Fruit fly (Drosophila melanogaster) whole organism, pupa: ENCODE data around the gene CG12725.

ENCODE experiments used
- CG10348 ChIP-seq: fragments of 200-800 bp; sonication (Bioruptor generic); IDR thresholded peaks from 2 replicates; pipeline ENCODE4 v1.3.6; 2022; ENCODE audit warnings: missing biosample characterization, missing genetic modification characterization
- CG12605 ChIP-seq: fragments of 200-800 bp; sonication (Bioruptor generic); IDR thresholded peaks from 2 replicates; pipeline ENCODE4 v1.3.6; 2022; ENCODE audit warnings: missing biosample characterization, missing genetic modification characterization
- CG13204 ChIP-seq: fragments of 200-800 bp; sonication (Bioruptor generic); optimal IDR thresholded peaks from 2 replicates; lab custom pipeline; 2018; ENCODE audit warnings: missing biosample characterization, mild to moderate bottlenecking, missing genetic modification characterization, moderate library complexity
- CG14655 ChIP-seq: fragments of 200-800 bp; sonication (Bioruptor generic); optimal IDR thresholded peaks from 3 replicates; lab custom pipeline; 2017; ENCODE audit warnings: mild to moderate bottlenecking, missing biosample characterization, missing genetic modification reagents, missing genetic modification characterization
- CG15710 ChIP-seq: fragments of 200-800 bp; sonication (Bioruptor generic); optimal IDR thresholded peaks from 2 replicates; lab custom pipeline; 2018; ENCODE audit warnings: missing biosample characterization, mild to moderate bottlenecking, missing genetic modification characterization, moderate library complexity
- CG17806 ChIP-seq: fragments of 200-800 bp; sonication (Bioruptor generic); optimal IDR thresholded peaks from 2 replicates; lab custom pipeline; 2018; ENCODE audit warnings: missing biosample characterization, mild to moderate bottlenecking, missing genetic modification characterization, moderate library complexity
- CG32121 ChIP-seq: fragments of 200-800 bp; sonication (Bioruptor generic); IDR thresholded peaks from 2 replicates; pipeline ENCODE4 v1.3.6; 2022; ENCODE audit warnings: missing biosample characterization, missing genetic modification characterization
- CG34367 ChIP-seq: fragments of 200-800 bp; sonication (Bioruptor generic); optimal IDR thresholded peaks from 2 replicates; lab custom pipeline; 2018; ENCODE audit warnings: missing biosample characterization, mild to moderate bottlenecking, missing genetic modification characterization
- CG4496 ChIP-seq: fragments of 200-800 bp; sonication (Bioruptor generic); IDR thresholded peaks from 3 replicates; pipeline ENCODE4 v1.3.6; 2022; ENCODE audit warnings: missing biosample characterization, missing genetic modification characterization
- CG8159 ChIP-seq: fragments of 200-800 bp; sonication (Bioruptor generic); optimal IDR thresholded peaks from 3 replicates; lab custom pipeline; 2018; ENCODE audit warnings: missing biosample characterization, mild to moderate bottlenecking, missing genetic modification characterization, moderate library complexity
- CG8301 ChIP-seq: fragments of 200-800 bp; sonication (Bioruptor generic); optimal IDR thresholded peaks from 2 replicates; lab custom pipeline; 2018; ENCODE audit warnings: missing biosample characterization, mild to moderate bottlenecking, missing genetic modification characterization
- CG9948 ChIP-seq: fragments of 200-800 bp; sonication (Bioruptor generic); optimal IDR thresholded peaks from 2 replicates; lab custom pipeline; 2018; ENCODE audit warnings: missing biosample characterization, mild to moderate bottlenecking, missing genetic modification characterization, moderate library complexity
- D1 ChIP-seq: fragments of 200-800 bp; sonication (Bioruptor generic); optimal IDR thresholded peaks from 2 replicates; lab custom pipeline; 2018; ENCODE audit warnings: missing biosample characterization, mild to moderate bottlenecking, missing genetic modification characterization, moderate library complexity
- EcR ChIP-seq: fragments of 200-800 bp; sonication (Bioruptor generic); optimal IDR thresholded peaks from 3 replicates; lab custom pipeline; 2019; ENCODE audit warnings: missing biosample characterization, missing genetic modification characterization, mild to moderate bottlenecking, moderate library complexity, missing genetic modification reagents
- Ets98B ChIP-seq: fragments of 200-800 bp; sonication (Bioruptor generic); IDR thresholded peaks from 2 replicates; pipeline ENCODE4 v1.3.6; 2022; ENCODE audit warnings: missing biosample characterization, missing genetic modification characterization
- Pif1A ChIP-seq: fragments of 200-800 bp; sonication (Bioruptor generic); optimal IDR thresholded peaks from 3 replicates; lab custom pipeline; 2016; ENCODE audit warnings: missing biosample characterization, missing genetic modification characterization
- Pif1B ChIP-seq: fragments of 200-800 bp; sonication (Bioruptor generic); optimal IDR thresholded peaks from 3 replicates; lab custom pipeline; 2016; ENCODE audit warnings: missing biosample characterization, missing genetic modification characterization
- Snoo ChIP-seq: fragments of 200-800 bp; sonication (Bioruptor generic); optimal IDR thresholded peaks from 3 replicates; lab custom pipeline; 2017; ENCODE audit warnings: missing biosample characterization, mild to moderate bottlenecking, missing genetic modification characterization, inconsistent platforms
- fd96Ca ChIP-seq: fragments of 200-800 bp; sonication (Bioruptor generic); IDR thresholded peaks from 3 replicates; pipeline ENCODE4 v1.3.6; 2022; ENCODE audit warnings: missing biosample characterization, missing genetic modification characterization
- gl ChIP-seq: fragments of 200-800 bp; sonication (Bioruptor generic); optimal IDR thresholded peaks from 2 replicates; lab custom pipeline; 2018; ENCODE audit warnings: missing biosample characterization, mild to moderate bottlenecking, missing genetic modification characterization
- rn ChIP-seq: fragments of 200-800 bp; sonication (Bioruptor generic); IDR thresholded peaks from 2 replicates; pipeline ENCODE4 v1.3.6; 2022; ENCODE audit warnings: missing biosample characterization, missing genetic modification characterization

CG12725 gene

dm6 chrX:13402763-13403162 lies at the start of gene CG12725:
Gene CG12725 (minus strand): TSS chrX:13402863.
- TF ChIP-seq CG34367 (no peak), CG14655 (no peak), EcR (GFP tag; lab: Kevin White, UChicago) (no peak), CG10348 (no peak), Ets98B (no peak), Snoo (tag; lab: Kevin White, UChicago) (no peak), rn (no peak), CG4496 (GFP tag; lab: Robert Waterston, UW) (no peak), CG12605 (GFP tag; lab: Robert Waterston, UW) (no peak), CG13204 (GFP tag; lab: Kevin White, UChicago) (no peak), CG9948 (tag; lab: Kevin White, UChicago) (no peak), CG17806 (no peak), fd96Ca (GFP tag; lab: Robert Waterston, UW) (no peak), CG32121 (GFP tag; lab: Robert Waterston, UW) (no peak), CG8301 (tag; lab: Kevin White, UChicago) (no peak), Pif1A (GFP tag; lab: Kevin White, UChicago) (no peak), D1 (tag; lab: Kevin White, UChicago) (no peak), CG8159 (tag; lab: Kevin White, UChicago) (no peak)

dm6 chrX:13450754-13451153 lies 48.1 kb upstream of the CG12725 start:
- TF ChIP-seq CG14655, result peak; percentile 29
- TF ChIP-seq rn, result no peak

- TF ChIP-seq Snoo (tag; lab: Kevin White, UChicago) (no peak), CG8301 (tag; lab: Kevin White, UChicago) (no peak), Ets98B (peak; percentile 30; the same call in 1 of the 2 replicates), CG13204 (GFP tag; lab: Kevin White, UChicago) (no peak), CG32121 (GFP tag; lab: Robert Waterston, UW) (0 out of 2 replicates have a peak, but pooled peaks have one; percentile 10)
Observed at dm6 chrX:13447438-13447837, 44.8 kb upstream of the CG12725 start.

- TF ChIP-seq D1 (tag; lab: Kevin White, UChicago) (no peak), CG4496 (GFP tag; lab: Robert Waterston, UW) (0 out of 3 replicates have a peak, but pooled peaks have one; percentile 10)
Observed at dm6 chrX:13445695-13446094, 43.0 kb upstream of the CG12725 start, which contains the start of gene Neto. Gene Neto (plus strand): TSS chrX:13445903.

- TF ChIP-seq CG10348 (no peak), CG4496 (GFP tag; lab: Robert Waterston, UW) (no peak), CG13204 (GFP tag; lab: Kevin White, UChicago) (no peak)
- TF ChIP-seq, all 21 proteins: peak for 0
Observed at dm6 chrX:13444687-13445086, 42.0 kb upstream of the CG12725 start.

- no peak for TF ChIP-seq Snoo (tag; lab: Kevin White, UChicago)
- no peak for TF ChIP-seq gl (tag; lab: Kevin White, UChicago)
- TF ChIP-seq Pif1B (GFP tag; lab: Kevin White, UChicago), result no peak
- TF ChIP-seq CG4496 (GFP tag; lab: Robert Waterston, UW), result no peak
- TF ChIP-seq EcR (GFP tag; lab: Kevin White, UChicago), result no peak
- TF ChIP-seq D1 (tag; lab: Kevin White, UChicago), result no peak
- no peak for TF ChIP-seq CG8301 (tag; lab: Kevin White, UChicago)
Observed at dm6 chrX:13434065-13434464, 31.4 kb upstream of the CG12725 start.

- no peak for TF ChIP-seq CG8301 (tag; lab: Kevin White, UChicago)
- no peak for TF ChIP-seq CG15710 (tag; lab: Kevin White, UChicago)
- TF ChIP-seq Pif1A (GFP tag; lab: Kevin White, UChicago), result no peak
- no peak for TF ChIP-seq Pif1B (GFP tag; lab: Kevin White, UChicago)
Observed at dm6 chrX:13421059-13421458, 18.4 kb upstream of the CG12725 start.

dm6 chrX:13412941-13413613 lies 10.4 kb upstream of the CG12725 start, which contains the start of the genes CG1998 and Set2:
Gene CG1998 (minus strand): TSS chrX:13413074.
Gene Set2 (plus strand): TSS chrX:13413242.
- TF ChIP-seq CG4496 (GFP tag; lab: Robert Waterston, UW) (no peak), Ets98B (peak; percentile 24; the same call in 1 of the 2 replicates)
